Worm (Caenorhabditis elegans): ENCODE results near the gene lec-6.

Gene lec-6

ce11 chrIII:558083-558482 is 42.1 kb downstream of the lec-6 start:
- TF ChIP-seq aly-2 (tag; optimal IDR thresholded peaks at IDR 0.05) (no peak), nhr-43 (tag; optimal IDR thresholded peaks at IDR 0.05; ENCODE audit: poor library complexity, severe bottlenecking) (no peak), nhr-77 (tag; optimal IDR thresholded peaks at IDR 0.05) (no peak), nfya-1 (tag; optimal IDR thresholded peaks at IDR 0.05; ENCODE audit: insufficient read depth) (no peak), egl-27 (tag; optimal IDR thresholded peaks at IDR 0.05) (no peak), nhr-237 (tag; optimal IDR thresholded peaks at IDR 0.05) (no peak), nhr-25 (tag; optimal IDR thresholded peaks at IDR 0.05) (no peak), hmg-11 (tag; optimal IDR thresholded peaks at IDR 0.05) (no peak), egl-5 (tag; optimal IDR thresholded peaks at IDR 0.05) (no peak), unc-62 (GFP tag; optimal IDR thresholded peaks at IDR 0.05) (no peak)

- TF ChIP-seq unc-39 (tag; optimal IDR thresholded peaks at IDR 0.05), result no peak
- TF ChIP-seq mml-1 (tag; optimal IDR thresholded peaks at IDR 0.05), result no peak
- no peak for TF ChIP-seq sea-2 (GFP tag; optimal IDR thresholded peaks at IDR 0.05)
- TF ChIP-seq ZK546.5 (tag; optimal IDR thresholded peaks at IDR 0.05), result no peak
- no peak for TF ChIP-seq nhr-67 (tag; optimal IDR thresholded peaks at IDR 0.05)
- no peak for TF ChIP-seq snpc-4 (tag; optimal IDR thresholded peaks at IDR 0.05)
- no peak for TF ChIP-seq aly-2 (tag; optimal IDR thresholded peaks at IDR 0.05)
- no peak for TF ChIP-seq elt-3 (tag; optimal IDR thresholded peaks at IDR 0.05)
- TF ChIP-seq pha-4 (tag; optimal IDR thresholded peaks at IDR 0.05), result no peak
- no peak for TF ChIP-seq pqm-1 (tag; optimal IDR thresholded peaks at IDR 0.05)
Measured at ce11 chrIII:555650-556049, 44.5 kb downstream of the lec-6 start, which contains the start of gene B0353.1. B0353.1 (plus strand) TSS chrIII:555950.

Data from whole organism, L3 larva.